Worm (Caenorhabditis elegans): ENCODE measurements around the gene T04C9.1.

T04C9.1 gene

ce11 chrIII:5980274-5980918, 12.6 kb upstream of the T04C9.1 start:
- TF ChIP-seq efl-1 (optimal IDR thresholded peaks at IDR 0.05) (no peak), efl-1 (GFP tag; optimal IDR thresholded peaks at IDR 0.05 in 1 of 2) (peak in 1 of 2 experiments; percentile 41), nhr-71 (tag; optimal IDR thresholded peaks at IDR 0.05) (peak; percentile 11), jun-1 (tag; optimal IDR thresholded peaks at IDR 0.05) (no peak), dsc-1 (tag; optimal IDR thresholded peaks at IDR 0.05) (peak; percentile 99), sup-37 (GFP tag; optimal IDR thresholded peaks at IDR 0.05) (no peak), fkh-4 (tag; optimal IDR thresholded peaks at IDR 0.05; ENCODE audit: borderline replicate concordance) (peak; percentile 92), lin-14 (GFP tag; optimal IDR thresholded peaks at IDR 0.05) (peak; percentile 12)

ce11 chrIII:5981407-5981806, 11.6 kb upstream of the T04C9.1 start:
- TF ChIP-seq jun-1 (tag; optimal IDR thresholded peaks at IDR 0.05) (peak; percentile 22), blmp-1 (tag; optimal IDR thresholded peaks at IDR 0.05) (peak; percentile 41), elt-3 (tag; optimal IDR thresholded peaks at IDR 0.05) (peak in 2 of 6 experiments; percentile 18 to 31), ztf-4 (tag; optimal IDR thresholded peaks at IDR 0.05) (no peak), grh-1 (GFP tag; IDR thresholded peaks at IDR 0.05) (no peak), ama-1 (optimal IDR thresholded peaks at IDR 0.05) (no peak), unc-130 (tag; optimal IDR thresholded peaks at IDR 0.05) (no peak), nhr-11 (tag; optimal IDR thresholded peaks at IDR 0.05) (no peak), elt-2 (tag; optimal IDR thresholded peaks at IDR 0.05) (peak; percentile 78), lin-14 (GFP tag; optimal IDR thresholded peaks at IDR 0.05) (peak; percentile 60), nhr-12 (tag; optimal IDR thresholded peaks at IDR 0.05) (no peak), hpl-2 (GFP tag; optimal IDR thresholded peaks at IDR 0.05) (no peak)

DNA sequence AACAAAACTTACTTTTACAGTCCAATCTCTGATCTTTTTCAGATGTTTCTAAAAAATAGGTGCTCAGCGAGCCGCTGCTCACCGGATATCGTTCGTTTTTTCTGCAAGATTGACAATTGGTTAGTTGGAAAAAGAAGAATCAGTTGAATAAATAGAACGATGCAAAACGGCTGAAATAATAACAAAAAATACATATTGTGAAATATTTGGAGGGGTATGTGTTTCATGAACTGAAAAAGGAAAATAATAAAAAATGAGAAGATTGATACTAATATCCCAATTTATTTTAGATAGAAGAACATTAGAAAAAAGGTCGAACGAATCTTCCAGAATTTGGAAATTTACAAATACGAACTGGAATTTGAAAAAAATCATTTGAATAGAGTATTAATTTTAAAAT, 11.0 kb upstream of the T04C9.1 start, which contains the start of gene frm-2:
frm-2 (minus strand) TSS at position 101 of the 400 bp plus-strand sequence.
- TF ChIP-seq ceh-90 (tag; optimal IDR thresholded peaks at IDR 0.05) (no peak), nhr-28 (tag; optimal IDR thresholded peaks at IDR 0.05) (no peak), unc-130 (tag; optimal IDR thresholded peaks at IDR 0.05) (no peak), zag-1 (tag; optimal IDR thresholded peaks at IDR 0.05) (no peak), sup-37 (GFP tag; optimal IDR thresholded peaks at IDR 0.05) (no peak), jun-1 (tag; optimal IDR thresholded peaks at IDR 0.05) (no peak), lin-15B (tag; optimal IDR thresholded peaks at IDR 0.05) (no peak), ceh-88 (GFP tag; IDR thresholded peaks at IDR 0.05) (no peak), aha-1 (tag; optimal IDR thresholded peaks at IDR 0.05) (no peak), sptf-1 (tag; optimal IDR thresholded peaks at IDR 0.05) (no peak)

DNA sequence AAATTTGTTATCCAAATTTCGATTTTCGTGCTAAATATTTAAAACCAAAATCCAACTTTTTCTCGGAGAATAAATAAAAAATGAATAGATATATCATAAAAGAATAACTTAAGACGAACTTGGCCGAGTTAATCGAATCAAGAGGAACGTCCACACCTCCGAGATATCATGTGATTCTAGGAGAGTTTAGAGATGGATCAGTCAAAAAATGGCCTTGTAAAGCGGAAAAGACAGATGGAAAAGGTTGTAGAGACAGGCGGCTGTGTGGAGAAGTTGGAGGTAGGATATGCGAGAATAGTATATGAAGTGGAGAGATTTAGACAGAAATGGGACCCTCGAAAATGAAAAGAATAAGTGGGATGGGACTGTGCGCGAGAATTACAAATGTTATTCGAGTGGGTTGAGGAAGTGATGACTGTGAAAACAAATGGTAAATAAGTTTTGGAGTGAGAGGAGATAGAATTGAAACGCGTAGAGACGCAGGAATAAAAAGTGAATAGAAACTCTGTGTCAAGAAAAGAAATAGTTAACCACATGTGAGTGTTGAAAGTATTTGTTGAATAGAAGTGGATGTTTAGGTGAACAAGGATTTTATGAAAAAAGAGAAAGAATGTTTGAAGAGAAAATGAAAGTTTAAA, 10.1 kb upstream of the T04C9.1 start:
- TF ChIP-seq nhr-85 (tag): peak; percentile 81
- peak; percentile 8 for TF ChIP-seq swsn-7 (tag; optimal IDR thresholded peaks at IDR 0.05)
- peak in 1 of 2 experiments; percentile 24 for TF ChIP-seq lsy-2 (tag; optimal IDR thresholded peaks at IDR 0.05)
- no peak for TF ChIP-seq ets-5 (GFP tag; IDR thresholded peaks at IDR 0.05)
- TF ChIP-seq snu-23 (GFP tag; optimal IDR thresholded peaks at IDR 0.05): peak; percentile 13
- TF ChIP-seq C04F5.9 (tag; optimal IDR thresholded peaks at IDR 0.05): no peak
- peak; percentile 47 for TF ChIP-seq blmp-1 (tag; optimal IDR thresholded peaks at IDR 0.05)
- peak; percentile 1 for TF ChIP-seq nhr-90 (tag; optimal IDR thresholded peaks at IDR 0.05; ENCODE audit: poor library complexity)
- no peak for TF ChIP-seq egl-27 (tag; optimal IDR thresholded peaks at IDR 0.05)
- no peak for TF ChIP-seq fkh-8 (tag; optimal IDR thresholded peaks at IDR 0.05)
- peak; percentile 77 for TF ChIP-seq lin-14 (GFP tag; optimal IDR thresholded peaks at IDR 0.05)
- TF ChIP-seq dsc-1 (tag; optimal IDR thresholded peaks at IDR 0.05): no peak
- no peak for TF ChIP-seq lin-39 (tag; optimal IDR thresholded peaks at IDR 0.05)
- peak; percentile 9 for TF ChIP-seq nhr-20 (tag; optimal IDR thresholded peaks at IDR 0.05)
- TF ChIP-seq lin-35 (GFP tag; optimal IDR thresholded peaks at IDR 0.05): peak in 1 of 2 experiments; percentile 20
- no peak for TF ChIP-seq tbx-2 (tag; optimal IDR thresholded peaks at IDR 0.05)
